Fruit fly (Drosophila melanogaster): ENCODE measurements around the gene ImpL2.

The ImpL2 gene

dm6 chr3L:4254301-4254834 is 18.4 kb upstream of the ImpL2 start, which contains the start of the genes ago and CG1265 (continued):
- TF ChIP-seq mld (GFP tag; IDR thresholded peaks at IDR 0.05; ENCODE audit: partially characterized antibody) (no peak), Xrp1 (GFP tag; IDR thresholded peaks at IDR 0.05) (no peak), MTF-1 (GFP tag; optimal IDR thresholded peaks at IDR 0.05; ENCODE audit: borderline replicate concordance) (peak; percentile 2), Awh (GFP tag; IDR thresholded peaks at IDR 0.05) (no peak), chinmo (GFP tag; IDR thresholded peaks at IDR 0.05; ENCODE audit: partially characterized antibody) (no peak), da (GFP tag; optimal IDR thresholded peaks at IDR 0.05) (no peak), Elba2 (GFP tag; optimal IDR thresholded peaks at IDR 0.05) (no peak), CG2875 (GFP tag; optimal IDR thresholded peaks at IDR 0.05) (no peak), Hr39 (optimal IDR thresholded peaks at IDR 0.05) (no peak), hth (optimal IDR thresholded peaks at IDR 0.05) (no peak), CG10321 (GFP tag; IDR thresholded peaks at IDR 0.05) (no peak), CG6175 (GFP tag; IDR thresholded peaks at IDR 0.05) (no peak), Optix (GFP tag; IDR thresholded peaks at IDR 0.05) (no peak), CG16779 (GFP tag; IDR thresholded peaks at IDR 0.05) (no peak), CG6765 (GFP tag; optimal IDR thresholded peaks at IDR 0.05) (no peak), sens (GFP tag) (peak; percentile 52), CG30431 (GFP tag; optimal IDR thresholded peaks at IDR 0.05) (no peak), lola (GFP tag; optimal IDR thresholded peaks at IDR 0.05) (peak in 1 of 3 experiments; percentile 52), HmgZ (tag; optimal IDR thresholded peaks at IDR 0.05) (no peak), pnt (GFP tag; optimal IDR thresholded peaks at IDR 0.05) (no peak), CG1792 (GFP tag; optimal IDR thresholded peaks at IDR 0.05) (no peak), CG18011 (GFP tag; optimal IDR thresholded peaks at IDR 0.05) (no peak), Lpt (GFP tag; optimal IDR thresholded peaks at IDR 0.05) (no peak), amos (GFP tag; IDR thresholded peaks at IDR 0.05; ENCODE audit: partially characterized antibody) (peak; percentile 61), fd3F (GFP tag; optimal IDR thresholded peaks at IDR 0.05) (no peak), CG7987 (GFP tag; optimal IDR thresholded peaks at IDR 0.05) (no peak), row (GFP tag; IDR thresholded peaks at IDR 0.05) (peak; percentile 87), CG3838 (GFP tag; optimal IDR thresholded peaks at IDR 0.05) (no peak), kay (GFP tag; optimal IDR thresholded peaks at IDR 0.05) (no peak), Camta (GFP tag; optimal IDR thresholded peaks at IDR 0.05) (no peak), slou (GFP tag; optimal IDR thresholded peaks at IDR 0.05) (no peak), CG10366 (GFP tag; IDR thresholded peaks at IDR 0.05) (peak; percentile 9; the same call in 1 of the 2 replicates), CG6654 (GFP tag; optimal IDR thresholded peaks at IDR 0.05) (no peak), CG7357 (GFP tag; IDR thresholded peaks at IDR 0.05) (no peak), dimm (GFP tag; IDR thresholded peaks at IDR 0.05) (no peak), CG9932 (GFP tag; IDR thresholded peaks at IDR 0.05) (peak; percentile 72), Stat92E (GFP tag; optimal IDR thresholded peaks at IDR 0.05) (no peak), nau (GFP tag; optimal IDR thresholded peaks at IDR 0.05) (no peak), CG11456 (GFP tag; IDR thresholded peaks at IDR 0.05) (peak; percentile 78), Ptx1 (GFP tag; IDR thresholded peaks at IDR 0.05) (peak; percentile 43), gce (GFP tag; IDR thresholded peaks at IDR 0.05) (no peak), CG5180 (GFP tag; optimal IDR thresholded peaks at IDR 0.05) (peak; percentile 2), CG43689 (GFP tag; IDR thresholded peaks at IDR 0.05) (no peak), CG12299 (tag; optimal IDR thresholded peaks at IDR 0.05) (no peak), CG8359 (GFP tag; optimal IDR thresholded peaks at IDR 0.05; ENCODE audit: borderline replicate concordance) (no peak), Hmr (GFP tag; optimal IDR thresholded peaks at IDR 0.05) (peak; percentile 55), CG13424 (tag; optimal IDR thresholded peaks at IDR 0.05) (peak; percentile 57), CG9609 (GFP tag; optimal IDR thresholded peaks at IDR 0.05) (peak; percentile 10), jing (GFP tag; optimal IDR thresholded peaks at IDR 0.05) (no peak), ap (GFP tag; IDR thresholded peaks at IDR 0.05) (no peak; the same call in 1 of the 2 replicates), HLH54F (GFP tag; optimal IDR thresholded peaks at IDR 0.05) (peak; percentile 26)

All from whole organism, embryonic.